Worm (Caenorhabditis elegans) whole organism, young adult: ENCODE data around the gene W02D7.12.

ENCODE experiments used
- D2030.7 ChIP-seq: fragments of 200-800 bp; sonication (Bioruptor generic); IDR thresholded peaks from 2 replicates; pipeline ENCODE4 v1.3.6; 2022; ENCODE audit warnings: missing genetic modification reagents, missing genetic modification characterization, missing compliant biosample characterization
- F23B12.7 ChIP-seq: sonication (generic microtip); optimal IDR thresholded peaks from 2 replicates; lab custom pipeline; 2017; ENCODE audit warnings: missing genetic modification characterization, mild to moderate bottlenecking, missing compliant biosample characterization, antibody characterized with exemption, moderate library complexity; ENCODE audit not compliant: insufficient read depth
- F37B4.10 ChIP-seq: fragments of 200-800 bp; sonication (Bioruptor generic); IDR thresholded peaks from 2 replicates; pipeline ENCODE4 v1.3.6; 2022; ENCODE audit warnings: missing genetic modification characterization, missing compliant biosample characterization
- F55B11.4 ChIP-seq: sonication (generic microtip); optimal IDR thresholded peaks from 2 replicates; lab custom pipeline; 2016; ENCODE audit warnings: missing compliant biosample characterization, missing genetic modification characterization, borderline replicate concordance; ENCODE audit not compliant: insufficient read depth
- F57A8.1 ChIP-seq: fragments of 200-800 bp; sonication (Bioruptor generic); optimal IDR thresholded peaks from 2 replicates; lab custom pipeline; 2018; ENCODE audit warnings: mild to moderate bottlenecking, missing genetic modification characterization, moderate library complexity, missing compliant biosample characterization
- F57C9.4 ChIP-seq: sonication (generic microtip); optimal IDR thresholded peaks from 2 replicates; lab custom pipeline; 2017; ENCODE audit warnings: mild to moderate bottlenecking, missing genetic modification characterization, missing compliant biosample characterization
- T07F8.4 ChIP-seq: sonication (generic microtip); optimal IDR thresholded peaks from 2 replicates; lab custom pipeline; 2016; ENCODE audit warnings: mild to moderate bottlenecking, missing genetic modification characterization, moderate library complexity, missing compliant biosample characterization
- Y53F4B.3 ChIP-seq: fragments of 200-800 bp; sonication (Bioruptor generic); IDR thresholded peaks from 2 replicates; pipeline ENCODE4 v1.3.6; 2022; ENCODE audit warnings: missing genetic modification reagents, missing genetic modification characterization, missing compliant biosample characterization
- ZK185.1 ChIP-seq: sonication (generic microtip); optimal IDR thresholded peaks from 2 replicates; lab custom pipeline; 2016; ENCODE audit warnings: mild to moderate bottlenecking, missing genetic modification characterization, missing compliant biosample characterization; ENCODE audit not compliant: poor library complexity, severe bottlenecking
- akir-1 ChIP-seq: fragments of 200-800 bp; sonication (Bioruptor generic); optimal IDR thresholded peaks from 2 replicates; lab custom pipeline; 2018; ENCODE audit warnings: mild to moderate bottlenecking, missing genetic modification characterization, moderate library complexity, missing compliant biosample characterization
- aptf-3 ChIP-seq: fragments of 200-800 bp; sonication (Bioruptor generic); IDR thresholded peaks from 2 replicates; pipeline ENCODE4 v1.3.6; 2022; ENCODE audit warnings: missing genetic modification characterization, missing compliant biosample characterization
- atf-7 ChIP-seq: sonication (generic microtip); optimal IDR thresholded peaks from 2 replicates; lab custom pipeline; 2017; ENCODE audit warnings: mild to moderate bottlenecking, missing genetic modification characterization, missing compliant biosample characterization
- athp-1 ChIP-seq: sonication (generic microtip); optimal IDR thresholded peaks from 2 replicates; lab custom pipeline; 2017; ENCODE audit warnings: mild to moderate bottlenecking, missing genetic modification characterization, missing compliant biosample characterization
- attf-5 ChIP-seq: fragments of 200-800 bp; sonication (Bioruptor generic); optimal IDR thresholded peaks from 2 replicates; lab custom pipeline; 2018; ENCODE audit warnings: mild to moderate bottlenecking, missing genetic modification characterization, missing compliant biosample characterization
- attf-6 ChIP-seq: fragments of 200-800 bp; sonication (Bioruptor generic); IDR thresholded peaks from 2 replicates; pipeline ENCODE4 v1.3.6; 2022; ENCODE audit warnings: missing genetic modification reagents, missing genetic modification characterization, missing compliant biosample characterization
- bed-2 ChIP-seq: fragments of 200-800 bp; sonication (Bioruptor generic); IDR thresholded peaks from 2 replicates; pipeline ENCODE4 v1.3.6; 2022; ENCODE audit warnings: missing genetic modification reagents, missing genetic modification characterization, missing compliant biosample characterization
- ccch-3 ChIP-seq: fragments of 200-800 bp; sonication (Bioruptor generic); optimal IDR thresholded peaks from 2 replicates; lab custom pipeline; 2018; ENCODE audit warnings: mild to moderate bottlenecking, missing genetic modification characterization, missing compliant biosample characterization
- ceh-27 ChIP-seq: fragments of 200-800 bp; sonication (Bioruptor generic); optimal IDR thresholded peaks from 2 replicates; lab custom pipeline; 2018; ENCODE audit warnings: mild to moderate bottlenecking, missing genetic modification characterization, moderate library complexity, missing compliant biosample characterization
- ceh-40 ChIP-seq: fragments of 200-800 bp; sonication (Bioruptor generic); IDR thresholded peaks from 2 replicates; pipeline ENCODE4 v1.3.6; 2022; ENCODE audit warnings: missing genetic modification characterization, missing compliant biosample characterization
- ceh-58 ChIP-seq: fragments of 200-800 bp; sonication (Bioruptor generic); IDR thresholded peaks from 2 replicates; pipeline ENCODE4 v1.3.6; 2022; ENCODE audit warnings: missing genetic modification characterization, missing compliant biosample characterization
- ceh-91 ChIP-seq: fragments of 200-800 bp; sonication (Bioruptor generic); IDR thresholded peaks from 2 replicates; pipeline ENCODE4 v1.3.6; 2022; ENCODE audit warnings: missing genetic modification reagents, missing genetic modification characterization, missing compliant biosample characterization
- dpff-1 ChIP-seq: sonication (generic microtip); optimal IDR thresholded peaks from 2 replicates; lab custom pipeline; 2017; ENCODE audit warnings: mild to moderate bottlenecking, missing genetic modification characterization, missing compliant biosample characterization
- efl-1 ChIP-seq: fragments of 150-350 bp; optimal IDR thresholded peaks from 2 replicates; lab custom pipeline; 2014; ENCODE audit warnings: missing biosample characterization, missing genetic modification reagents, missing genetic modification characterization
- fkh-3 ChIP-seq: sonication (generic microtip); optimal IDR thresholded peaks from 2 replicates; lab custom pipeline; 2016; ENCODE audit warnings: mild to moderate bottlenecking, missing genetic modification characterization, missing compliant biosample characterization
- hlh-12 ChIP-seq: sonication (generic microtip); optimal IDR thresholded peaks from 2 replicates; lab custom pipeline; 2016; ENCODE audit warnings: missing genetic modification characterization, missing compliant biosample characterization
- hsf-1 ChIP-seq: fragments of 200-800 bp; sonication (Bioruptor generic); IDR thresholded peaks from 2 replicates; pipeline ENCODE4 v1.3.6; 2022; ENCODE audit warnings: missing genetic modification reagents, missing genetic modification characterization, missing compliant biosample characterization
- lag-1 ChIP-seq: fragments of 200-800 bp; sonication (Bioruptor generic); IDR thresholded peaks from 2 replicates; pipeline ENCODE4 v1.3.6; 2022; ENCODE audit warnings: missing genetic modification reagents, missing genetic modification characterization, missing compliant biosample characterization
- let-607 ChIP-seq, 2 experiments: fragments of 200-800 bp in 1 of 2; sonication (Bioruptor generic) in 1 of 2; sonication (generic microtip) in 1 of 2; optimal IDR thresholded peaks; 2 replicates each; lab custom pipeline; 2016 to 2018; ENCODE audit warnings: mild to moderate bottlenecking in 2 of 2, missing compliant biosample characterization in 2 of 2, missing genetic modification characterization in 2 of 2, moderate library complexity in 2 of 2, missing genotype in 1 of 2
- lin-35 ChIP-seq, 3 experiments: fragments of 150-350 bp in 2 of 3; sonication (generic microtip) in 1 of 3; optimal IDR thresholded peaks; 2 replicates each; lab custom pipeline; 2014 to 2018; ENCODE audit warnings: missing biosample characterization in 3 of 3, missing genetic modification characterization in 3 of 3, missing genetic modification reagents in 3 of 3
- lin-54 ChIP-seq: fragments of 200-800 bp; sonication (Bioruptor generic); optimal IDR thresholded peaks from 2 replicates; lab custom pipeline; 2018; ENCODE audit warnings: mild to moderate bottlenecking, missing genetic modification characterization, missing compliant biosample characterization
- lir-1 ChIP-seq: fragments of 200-800 bp; sonication (Bioruptor generic); conservative IDR thresholded peaks from 2 replicates; pipeline ENCODE4 v1.3.6; 2022; ENCODE audit warnings: missing genetic modification reagents, missing genetic modification characterization, missing compliant biosample characterization
- lsl-1 ChIP-seq: fragments of 200-800 bp; sonication (Bioruptor generic); optimal IDR thresholded peaks from 2 replicates; lab custom pipeline; 2018; ENCODE audit warnings: mild to moderate bottlenecking, missing genetic modification characterization, moderate library complexity, missing compliant biosample characterization
- lsy-27 ChIP-seq: sonication (generic microtip); optimal IDR thresholded peaks from 2 replicates; lab custom pipeline; 2017; ENCODE audit warnings: missing genetic modification characterization, mild to moderate bottlenecking, missing compliant biosample characterization, antibody characterized with exemption, missing genotype, borderline replicate concordance; ENCODE audit not compliant: insufficient read depth
- madf-10 ChIP-seq: sonication (generic microtip); optimal IDR thresholded peaks from 2 replicates; lab custom pipeline; 2016; ENCODE audit warnings: mild to moderate bottlenecking, missing genetic modification characterization, missing compliant biosample characterization
- madf-6 ChIP-seq: fragments of 200-800 bp; sonication (Bioruptor generic); IDR thresholded peaks from 2 replicates; pipeline ENCODE4 v1.3.6; 2022; ENCODE audit warnings: missing genetic modification reagents, missing genetic modification characterization, missing compliant biosample characterization
- mcd-1 ChIP-seq: fragments of 200-800 bp; sonication (Bioruptor generic); IDR thresholded peaks from 2 replicates; pipeline ENCODE4 v1.3.6; 2022; ENCODE audit warnings: missing genetic modification reagents, missing genetic modification characterization, missing compliant biosample characterization
- nfya-2 ChIP-seq: fragments of 200-800 bp; sonication (Bioruptor generic); IDR thresholded peaks from 2 replicates; pipeline ENCODE4 v1.3.6; 2022; ENCODE audit warnings: missing genetic modification reagents, missing genetic modification characterization, missing compliant biosample characterization
- nhr-120 ChIP-seq: fragments of 200-800 bp; sonication (Bioruptor generic); IDR thresholded peaks from 2 replicates; pipeline ENCODE4 v1.3.6; 2022; ENCODE audit warnings: missing genetic modification characterization, missing compliant biosample characterization
- nhr-90 ChIP-seq: sonication (generic microtip); optimal IDR thresholded peaks from 2 replicates; lab custom pipeline; 2016; ENCODE audit warnings: missing genotype, mild to moderate bottlenecking, missing genetic modification characterization, missing compliant biosample characterization
- sea-2 ChIP-seq: fragments of 200-800 bp; sonication (Bioruptor generic); IDR thresholded peaks from 2 replicates; pipeline ENCODE4 v1.3.6; 2022; ENCODE audit warnings: missing genetic modification characterization, missing compliant biosample characterization
- snpc-1.1 ChIP-seq: sonication (generic microtip); optimal IDR thresholded peaks from 2 replicates; lab custom pipeline; 2017; ENCODE audit warnings: missing genetic modification characterization, mild to moderate bottlenecking, missing compliant biosample characterization, antibody characterized with exemption, moderate library complexity, missing genotype, missing genetic modification reagents; ENCODE audit not compliant: insufficient read depth
- snpc-1.3 ChIP-seq: sonication (generic microtip); optimal IDR thresholded peaks from 2 replicates; lab custom pipeline; 2017; ENCODE audit warnings: missing genetic modification characterization, mild to moderate bottlenecking, missing compliant biosample characterization, antibody characterized with exemption, moderate library complexity, missing genotype, missing genetic modification reagents; ENCODE audit not compliant: insufficient read depth
- sptf-2 ChIP-seq: fragments of 200-800 bp; sonication (Bioruptor generic); optimal IDR thresholded peaks from 2 replicates; lab custom pipeline; 2018; ENCODE audit warnings: mild to moderate bottlenecking, missing genetic modification characterization, missing compliant biosample characterization
- tbx-9 ChIP-seq: sonication (generic microtip); optimal IDR thresholded peaks from 2 replicates; lab custom pipeline; 2016; ENCODE audit warnings: borderline replicate concordance, missing genetic modification characterization, inconsistent platforms, missing compliant biosample characterization
- tlf-1 ChIP-seq: fragments of 200-800 bp; sonication (Bioruptor generic); optimal IDR thresholded peaks from 2 replicates; lab custom pipeline; 2018; ENCODE audit warnings: mild to moderate bottlenecking, missing genetic modification characterization, missing compliant biosample characterization
- zfh-2 ChIP-seq: fragments of 200-800 bp; sonication (Bioruptor generic); conservative IDR thresholded peaks from 2 replicates; pipeline ENCODE4 v1.3.6; 2022; ENCODE audit warnings: missing genetic modification reagents, missing genetic modification characterization, missing compliant biosample characterization
- zim-3 ChIP-seq: sonication (generic microtip); optimal IDR thresholded peaks from 2 replicates; lab custom pipeline; 2017; ENCODE audit warnings: mild to moderate bottlenecking, missing genetic modification characterization, moderate library complexity, missing compliant biosample characterization
- ztf-28 ChIP-seq: fragments of 200-800 bp; sonication (Bioruptor generic); IDR thresholded peaks from 2 replicates; pipeline ENCODE4 v1.3.6; 2022; ENCODE audit warnings: missing genetic modification reagents, missing genetic modification characterization, missing compliant biosample characterization

Gene W02D7.12

ce11 chrV:8359113-8359564 lies 47.8 kb downstream of the W02D7.12 start, which contains the start of gene mpdu-1 (continued):
- TF ChIP-seq attf-6 (GFP tag; lab: Robert Waterston, UW) (no peak), lsl-1 (GFP tag; lab: Kevin White, UChicago) (peak; percentile 42), ccch-3 (GFP tag; lab: Kevin White, UChicago) (no peak), lag-1 (GFP tag; lab: Robert Waterston, UW) (no peak), nfya-2 (no peak), madf-10 (no peak), F57A8.1 (no peak), nhr-90 (tag; lab: Kevin White, UChicago) (no peak), akir-1 (no peak), nhr-120 (GFP tag; lab: Robert Waterston, UW) (no peak), zim-3 (tag; lab: Kevin White, UChicago) (no peak), athp-1 (no peak), hsf-1 (GFP tag; lab: Robert Waterston, UW) (no peak), F55B11.4 (no peak), ceh-40 (GFP tag; lab: Robert Waterston, UW) (no peak), ZK185.1 (tag; lab: Kevin White, UChicago) (peak; percentile 12), ceh-27 (no peak), hlh-12 (no peak), atf-7 (tag; lab: Kevin White, UChicago) (no peak), aptf-3 (no peak), tlf-1 (GFP tag; lab: Kevin White, UChicago) (no peak), let-607 (tag; optimal IDR thresholded peaks at IDR 0.05; lab: Kevin White, UChicago) (no peak), snpc-1.1 (peak; percentile 57), F37B4.10 (GFP tag; lab: Robert Waterston, UW) (no peak), attf-5 (GFP tag; lab: Kevin White, UChicago) (no peak), tbx-9 (tag; lab: Kevin White, UChicago) (no peak), lsy-27 (tag; lab: Kevin White, UChicago) (no peak), T07F8.4 (tag; lab: Kevin White, UChicago) (no peak), lin-54 (GFP tag; lab: Kevin White, UChicago) (no peak), bed-2 (GFP tag; lab: Robert Waterston, UW) (no peak), sea-2 (GFP tag; lab: Robert Waterston, UW) (no peak), snpc-1.3 (tag; lab: Kevin White, UChicago) (peak; percentile 20), mcd-1 (GFP tag; lab: Robert Waterston, UW) (no peak; the same call in 1 of the 2 replicates), madf-6 (GFP tag; lab: Robert Waterston, UW) (no peak; the same call in 1 of the 2 replicates), ztf-28 (no peak), sptf-2 (GFP tag; lab: Kevin White, UChicago) (no peak), F57C9.4 (tag; lab: Kevin White, UChicago) (no peak), dpff-1 (no peak), ceh-91 (no peak), efl-1 (GFP tag; lab: Kevin White, UChicago) (peak; percentile 26), F23B12.7 (tag; lab: Kevin White, UChicago) (peak; percentile 74), ceh-58 (GFP tag; lab: Robert Waterston, UW) (no peak), lin-35 (GFP tag; optimal IDR thresholded peaks at IDR 0.05; lab: Kevin White, UChicago) (no peak), fkh-3 (tag; lab: Kevin White, UChicago) (no peak), zfh-2 (GFP tag; lab: Robert Waterston, UW) (no peak), lir-1 (GFP tag; lab: Robert Waterston, UW) (no peak), Y53F4B.3 (GFP tag; lab: Robert Waterston, UW) (no peak), D2030.7 (GFP tag; lab: Robert Waterston, UW) (no peak)
